Fruit fly (Drosophila melanogaster) whole organism, embryonic: ENCODE results near the gene Plap.

Experiments
- Bteb2 ChIP-seq: fragments of 200-800 bp; sonication (Bioruptor generic); optimal IDR thresholded peaks from 2 replicates; lab custom pipeline; 2016; ENCODE audit warnings: missing biosample characterization, missing genetic modification characterization
- CG10267 ChIP-seq: fragments of 200-800 bp; sonication (Bioruptor generic); optimal IDR thresholded peaks from 2 replicates; lab custom pipeline; 2018; ENCODE audit warnings: missing biosample characterization, mild to moderate bottlenecking, missing genetic modification characterization, moderate library complexity
- CG10274 ChIP-seq: fragments of 200-800 bp; sonication (Bioruptor generic); optimal IDR thresholded peaks from 3 replicates; lab custom pipeline; 2017; ENCODE audit warnings: missing biosample characterization, mild to moderate bottlenecking, missing genetic modification characterization
- CG12155 ChIP-seq: fragments of 200-800 bp; sonication (Bioruptor generic); optimal IDR thresholded peaks from 3 replicates; lab custom pipeline; 2016; ENCODE audit warnings: missing biosample characterization, missing genetic modification characterization
- CG12659 ChIP-seq: fragments of 200-800 bp; sonication (Bioruptor generic); optimal IDR thresholded peaks from 3 replicates; lab custom pipeline; 2017; ENCODE audit warnings: mild to moderate bottlenecking, missing biosample characterization, missing genetic modification reagents, missing genetic modification characterization
- CG13624 ChIP-seq: fragments of 200-800 bp; sonication (Bioruptor generic); optimal IDR thresholded peaks from 2 replicates; lab custom pipeline; 2016; ENCODE audit warnings: missing biosample characterization, missing genetic modification characterization
- CG13894 ChIP-seq: fragments of 200-800 bp; sonication (Bioruptor generic); optimal IDR thresholded peaks from 3 replicates; lab custom pipeline; 2018; ENCODE audit warnings: missing biosample characterization, mild to moderate bottlenecking, missing genetic modification characterization, moderate library complexity
- CG1529 ChIP-seq: fragments of 200-800 bp; sonication (Bioruptor generic); optimal IDR thresholded peaks from 3 replicates; lab custom pipeline; 2018; ENCODE audit warnings: missing biosample characterization, missing genetic modification characterization
- CG16779 ChIP-seq: fragments of 200-800 bp; sonication (Bioruptor generic); IDR thresholded peaks from 2 replicates; pipeline ENCODE4 v1.3.6; 2022; ENCODE audit warnings: missing biosample characterization, missing genetic modification characterization
- CG17385 ChIP-seq: fragments of 200-800 bp; sonication (Bioruptor generic); optimal IDR thresholded peaks from 3 replicates; lab custom pipeline; 2018; ENCODE audit warnings: missing biosample characterization, mild to moderate bottlenecking, missing genetic modification characterization
- CG17612 ChIP-seq: fragments of 200-800 bp; sonication (Bioruptor generic); IDR thresholded peaks from 2 replicates; pipeline ENCODE4 v1.3.6; 2022; ENCODE audit warnings: missing biosample characterization, missing genetic modification characterization
- CG18011 ChIP-seq: fragments of 200-800 bp; sonication (Bioruptor generic); optimal IDR thresholded peaks from 2 replicates; lab custom pipeline; 2017; ENCODE audit warnings: missing biosample characterization, missing genetic modification characterization, mild to moderate bottlenecking, moderate library complexity, missing genotype
- CG3995 ChIP-seq: fragments of 200-800 bp; sonication (Bioruptor generic); optimal IDR thresholded peaks from 3 replicates; lab custom pipeline; 2016; ENCODE audit warnings: missing biosample characterization, missing genetic modification characterization
- CG43689 ChIP-seq: fragments of 200-800 bp; sonication (Bioruptor generic); IDR thresholded peaks from 2 replicates; pipeline ENCODE4 v1.3.6; 2022; ENCODE audit warnings: missing biosample characterization, missing genetic modification characterization
- CG5180 ChIP-seq: fragments of 200-800 bp; sonication (Bioruptor generic); optimal IDR thresholded peaks from 3 replicates; lab custom pipeline; 2017; ENCODE audit warnings: missing biosample characterization, missing genetic modification characterization, mild to moderate bottlenecking, moderate library complexity, missing genetic modification reagents
- CG6254 ChIP-seq: fragments of 200-800 bp; sonication (Bioruptor generic); optimal IDR thresholded peaks from 3 replicates; lab custom pipeline; 2017; ENCODE audit warnings: mild to moderate bottlenecking, missing biosample characterization, missing genetic modification reagents, missing genetic modification characterization
- CG6272 ChIP-seq: fragments of 200-800 bp; sonication (Bioruptor generic); IDR thresholded peaks from 2 replicates; pipeline ENCODE4 v1.3.6; 2022; ENCODE audit warnings: missing biosample characterization, missing genetic modification characterization
- CG7271 ChIP-seq: fragments of 200-800 bp; sonication (Bioruptor generic); optimal IDR thresholded peaks from 2 replicates; lab custom pipeline; 2018; ENCODE audit warnings: missing biosample characterization, mild to moderate bottlenecking, missing genetic modification characterization, moderate library complexity
- CG8765 ChIP-seq: fragments of 200-800 bp; sonication (Bioruptor generic); IDR thresholded peaks from 2 replicates; pipeline ENCODE4 v1.3.6; 2022; ENCODE audit warnings: missing biosample characterization, missing genetic modification characterization
- Deaf1 ChIP-seq: fragments of 200-800 bp; optimal IDR thresholded peaks from 3 replicates; lab custom pipeline; 2019; ENCODE audit warnings: missing biosample characterization, mild to moderate bottlenecking, missing genetic modification characterization, moderate library complexity
- Dek ChIP-seq: fragments of 200-800 bp; sonication (Bioruptor generic); optimal IDR thresholded peaks from 3 replicates; lab custom pipeline; 2019; ENCODE audit warnings: missing biosample characterization, mild to moderate bottlenecking, missing genetic modification characterization, moderate library complexity
- E2f1 ChIP-seq: fragments of 200-800 bp; sonication (Bioruptor generic); IDR thresholded peaks from 2 replicates; pipeline ENCODE4 v1.3.6; 2022; ENCODE audit warnings: missing biosample characterization, missing genetic modification characterization
- HLHmδ ChIP-seq: fragments of 200-800 bp; sonication (Bioruptor generic); optimal IDR thresholded peaks from 2 replicates; lab custom pipeline; 2018; ENCODE audit warnings: missing biosample characterization, mild to moderate bottlenecking, missing genetic modification characterization, moderate library complexity
- Lhr ChIP-seq: fragments of 200-800 bp; sonication (Bioruptor generic); optimal IDR thresholded peaks from 3 replicates; lab custom pipeline; 2017; ENCODE audit warnings: mild to moderate bottlenecking, missing biosample characterization, missing genetic modification reagents, missing genetic modification characterization
- Lim3 ChIP-seq: fragments of 200-800 bp; sonication (Bioruptor generic); IDR thresholded peaks from 2 replicates; pipeline ENCODE4 v1.3.6; 2022; ENCODE audit warnings: missing biosample characterization, missing genetic modification characterization
- MTF-1 ChIP-seq: fragments of 200-800 bp; sonication (Bioruptor generic); optimal IDR thresholded peaks from 2 replicates; lab custom pipeline; 2018; ENCODE audit warnings: missing biosample characterization, mild to moderate bottlenecking, missing genetic modification characterization, borderline replicate concordance
- NK7.1 ChIP-seq: fragments of 200-800 bp; sonication (Bioruptor generic); optimal IDR thresholded peaks from 3 replicates; lab custom pipeline; 2016; ENCODE audit warnings: missing biosample characterization, missing genetic modification characterization
- Nf-YA ChIP-seq: fragments of 200-800 bp; sonication (Bioruptor generic); IDR thresholded peaks from 2 replicates; pipeline ENCODE4 v1.3.6; 2022; ENCODE audit warnings: missing biosample characterization, missing genetic modification characterization
- Nf-YB ChIP-seq: fragments of 200-800 bp; sonication (Bioruptor generic); optimal IDR thresholded peaks from 3 replicates; lab custom pipeline; 2019; ENCODE audit warnings: missing biosample characterization, mild to moderate bottlenecking, missing genetic modification characterization, moderate library complexity
- Oaz ChIP-seq: fragments of 200-800 bp; sonication (Bioruptor generic); IDR thresholded peaks from 2 replicates; pipeline ENCODE4 v1.3.6; 2022; ENCODE audit warnings: missing biosample characterization, missing genetic modification characterization
- Optix ChIP-seq: fragments of 200-800 bp; sonication (Bioruptor generic); IDR thresholded peaks from 3 replicates; pipeline ENCODE4 v1.3.6; 2022; ENCODE audit warnings: missing biosample characterization, missing genetic modification characterization
- ac ChIP-seq: fragments of 200-800 bp; sonication (Bioruptor generic); optimal IDR thresholded peaks from 3 replicates; lab custom pipeline; 2017; ENCODE audit warnings: missing biosample characterization, mild to moderate bottlenecking, missing genetic modification characterization
- chn ChIP-seq: fragments of 200-800 bp; sonication (Bioruptor generic); optimal IDR thresholded peaks from 2 replicates; lab custom pipeline; 2016; ENCODE audit warnings: missing biosample characterization, missing genetic modification characterization
- dimm ChIP-seq: fragments of 200-800 bp; sonication (Bioruptor generic); IDR thresholded peaks from 2 replicates; pipeline ENCODE4 v1.3.6; 2022; ENCODE audit warnings: missing biosample characterization, missing genetic modification characterization
- ems ChIP-seq: fragments of 200-800 bp; sonication (Bioruptor generic); optimal IDR thresholded peaks from 3 replicates; lab custom pipeline; 2016; ENCODE audit warnings: missing biosample characterization, missing genetic modification characterization
- fd96Cb ChIP-seq: fragments of 200-800 bp; sonication (Bioruptor generic); optimal IDR thresholded peaks from 2 replicates; lab custom pipeline; 2018; ENCODE audit warnings: missing biosample characterization, mild to moderate bottlenecking, missing genetic modification characterization, moderate library complexity
- her ChIP-seq: fragments of 200-800 bp; sonication (Bioruptor generic); optimal IDR thresholded peaks from 2 replicates; lab custom pipeline; 2016; ENCODE audit warnings: missing biosample characterization, missing genetic modification characterization
- kay ChIP-seq: fragments of 200-800 bp; sonication (Bioruptor generic); optimal IDR thresholded peaks from 2 replicates; lab custom pipeline; 2016; ENCODE audit warnings: missing biosample characterization, missing genetic modification characterization
- lab ChIP-seq: fragments of 200-800 bp; sonication (Bioruptor generic); optimal IDR thresholded peaks from 3 replicates; lab custom pipeline; 2017; ENCODE audit warnings: missing biosample characterization, missing genetic modification characterization, mild to moderate bottlenecking, moderate library complexity, missing genetic modification reagents
- nmo ChIP-seq: fragments of 200-800 bp; sonication (Bioruptor generic); optimal IDR thresholded peaks from 2 replicates; lab custom pipeline; 2018; ENCODE audit warnings: missing biosample characterization, mild to moderate bottlenecking, missing genetic modification characterization, moderate library complexity
- oc ChIP-seq: fragments of 200-800 bp; sonication (Bioruptor generic); optimal IDR thresholded peaks from 2 replicates; lab custom pipeline; 2018; ENCODE audit warnings: missing biosample characterization, mild to moderate bottlenecking, missing genetic modification characterization, moderate library complexity
- pita ChIP-seq: fragments of 200-800 bp; sonication (Bioruptor generic); optimal IDR thresholded peaks from 2 replicates; lab custom pipeline; 2017; ENCODE audit warnings: missing biosample characterization, mild to moderate bottlenecking, missing genetic modification characterization
- prd ChIP-seq, 3 experiments: fragments of >200 bp in 2 of 3; fragments of 200-800 bp in 1 of 3; sonication (Bioruptor generic) in 1 of 3; optimal IDR thresholded peaks in 2 of 3; IDR thresholded peaks in 1 of 3; 2 replicates in 2 of 3; 3 replicates in 1 of 3; pipeline versions ENCODE4 v1.3.6 to Lab custom; 2017 to 2022; ENCODE audit warnings: missing biosample characterization in 1 of 3, missing genetic modification characterization in 1 of 3
- row ChIP-seq: fragments of 200-800 bp; sonication (Bioruptor generic); IDR thresholded peaks from 3 replicates; pipeline ENCODE4 v1.3.6; 2022; ENCODE audit warnings: missing biosample characterization, missing genetic modification characterization
- sd ChIP-seq: fragments of 200-800 bp; sonication (Bioruptor generic); optimal IDR thresholded peaks from 3 replicates; lab custom pipeline; 2018; ENCODE audit warnings: missing biosample characterization, mild to moderate bottlenecking, missing genetic modification characterization, moderate library complexity
- sens ChIP-seq: fragments of 200-800 bp; sonication (Bioruptor generic); peaks from one replicate; lab custom pipeline; 2016; ENCODE audit warnings: missing biosample characterization, missing genetic modification characterization
- sima ChIP-seq: fragments of 200-800 bp; sonication (Bioruptor generic); optimal IDR thresholded peaks from 2 replicates; lab custom pipeline; 2016; ENCODE audit warnings: missing biosample characterization, missing genetic modification characterization
- usp ChIP-seq: fragments of >200 bp; optimal IDR thresholded peaks from 2 replicates; lab custom pipeline; 2017; ENCODE audit warnings: missing biosample characterization, missing genetic modification characterization
- vfl ChIP-seq: fragments of 200-800 bp; sonication (Bioruptor generic); optimal IDR thresholded peaks from 2 replicates; lab custom pipeline; 2016; ENCODE audit warnings: missing biosample characterization, missing genetic modification characterization
- wek ChIP-seq: fragments of 200-800 bp; sonication (Bioruptor generic); optimal IDR thresholded peaks from 3 replicates; lab custom pipeline; 2018; ENCODE audit warnings: missing biosample characterization, mild to moderate bottlenecking, missing genetic modification characterization, moderate library complexity

Gene Plap

dm6 chr2L:1123078-1123818, 46.9 kb downstream of the Plap start (continued):
- TF ChIP-seq CG43689 (GFP tag; lab: Robert Waterston, UW) (no peak), ems (no peak), row (GFP tag; lab: Robert Waterston, UW) (no peak), nmo (GFP tag; lab: Kevin White, UChicago) (peak; percentile 32), lab (GFP tag; lab: Kevin White, UChicago) (peak; percentile 63), Nf-YA (GFP tag; lab: Robert Waterston, UW) (no peak), MTF-1 (GFP tag; lab: Kevin White, UChicago) (peak; percentile 66), Optix (GFP tag; lab: Robert Waterston, UW) (no peak), sens (GFP tag; lab: Kevin White, UChicago) (peak; percentile 88), Lhr (GFP tag; lab: Kevin White, UChicago) (peak; percentile 52), Oaz (GFP tag; lab: Robert Waterston, UW) (no peak), her (no peak), HLHmδ (no peak), CG16779 (GFP tag; lab: Robert Waterston, UW) (no peak), CG13894 (peak; percentile 34), E2f1 (GFP tag; lab: Robert Waterston, UW) (no peak), Bteb2 (no peak), CG18011 (GFP tag; lab: Kevin White, UChicago) (no peak), kay (GFP tag; lab: Kevin White, UChicago) (no peak), CG7271 (tag; lab: Kevin White, UChicago) (peak; percentile 59), sd (tag; lab: Kevin White, UChicago) (peak; percentile 10), ac (GFP tag; lab: Kevin White, UChicago) (peak; percentile 49), Deaf1 (no peak), dimm (GFP tag; lab: Robert Waterston, UW) (no peak), CG10267 (tag; lab: Kevin White, UChicago) (peak; percentile 30), Lim3 (no peak), CG8765 (no peak), CG6254 (GFP tag; lab: Kevin White, UChicago) (peak; percentile 61), pita (GFP tag; lab: Kevin White, UChicago) (no peak), CG5180 (GFP tag; lab: Kevin White, UChicago) (peak; percentile 5), sima (GFP tag; lab: Kevin White, UChicago) (no peak), Nf-YB (GFP tag; lab: Kevin White, UChicago) (peak; percentile 29), oc (tag; lab: Kevin White, UChicago) (peak; percentile 46), usp (GFP tag; lab: Kevin White, UChicago) (no peak), CG17385 (peak; percentile 20), CG10274 (GFP tag; lab: Kevin White, UChicago) (no peak), NK7.1 (GFP tag; lab: Kevin White, UChicago) (no peak), fd96Cb (tag; lab: Kevin White, UChicago) (peak; percentile 29), CG17612 (GFP tag; lab: Robert Waterston, UW) (no peak), wek (peak; percentile 27), CG1529 (GFP tag; lab: Kevin White, UChicago) (peak; percentile 64), CG13624 (GFP tag; lab: Kevin White, UChicago) (no peak), prd (optimal IDR thresholded peaks at IDR 0.05; lab: Kevin White, UChicago) (no peak), prd (GFP tag; IDR thresholded peaks at IDR 0.05; lab: Robert Waterston, UW) (no peak), Dek (tag; lab: Kevin White, UChicago) (no peak), vfl (GFP tag; lab: Kevin White, UChicago) (no peak), CG6272 (no peak), chn (GFP tag; lab: Kevin White, UChicago) (no peak), CG3995 (no peak), CG12155 (GFP tag; lab: Kevin White, UChicago) (no peak), CG12659 (GFP tag; lab: Kevin White, UChicago) (no peak)
